Worm (Caenorhabditis elegans) whole organism, mixed stage, embryonic: ENCODE data around the gene C47D12.4.

Experiments
- mep-1 ChIP-seq: fragments of 150-350 bp; optimal IDR thresholded peaks from 2 replicates; lab custom pipeline; 2017; ENCODE audit warnings: missing biosample characterization, missing genetic modification reagents, missing genetic modification characterization, inconsistent platforms
- mls-2 ChIP-seq: sonication (generic microtip); optimal IDR thresholded peaks from 2 replicates; lab custom pipeline; 2016; ENCODE audit warnings: mild to moderate bottlenecking, missing genetic modification characterization, moderate library complexity, missing compliant biosample characterization
- nhr-237 ChIP-seq: fragments of 150-350 bp; optimal IDR thresholded peaks from 2 replicates; lab custom pipeline; 2014; ENCODE audit warnings: missing biosample characterization, missing genetic modification characterization
- ztf-11 ChIP-seq: fragments of 150-350 bp; optimal IDR thresholded peaks from 2 replicates; lab custom pipeline; 2014; ENCODE audit warnings: missing biosample characterization, missing genetic modification characterization

ce11 chrII:11700635-11701034 is 19.1 kb downstream of the C47D12.4 start:
- TF ChIP-seq mls-2 (tag; lab: Kevin White, UChicago): no peak
- no peak for TF ChIP-seq nhr-237 (tag; lab: Kevin White, UChicago)
- TF ChIP-seq mep-1: no peak
- no peak for TF ChIP-seq ztf-11 (tag; lab: Kevin White, UChicago)
